Worm (Caenorhabditis elegans) whole organism, late embryonic: ENCODE measurements around the gene rpl-33.

Experiments
- ama-1 ChIP-seq: fragments of 150-350 bp; optimal IDR thresholded peaks from 2 replicates; lab custom pipeline; 2014
- ceh-24 ChIP-seq: sonication (generic microtip); optimal IDR thresholded peaks from 2 replicates; lab custom pipeline; 2016; ENCODE audit warnings: mild to moderate bottlenecking, missing genetic modification characterization, missing compliant biosample characterization
- ceh-45 ChIP-seq: fragments of 200-800 bp; sonication (Bioruptor generic); IDR thresholded peaks from 2 replicates; pipeline ENCODE4 v1.3.6; 2022; ENCODE audit warnings: missing genetic modification reagents, missing genetic modification characterization, missing compliant biosample characterization
- hlh-13 ChIP-seq: fragments of 200-800 bp; sonication (Bioruptor generic); optimal IDR thresholded peaks from 2 replicates; lab custom pipeline; 2018; ENCODE audit warnings: mild to moderate bottlenecking, missing genetic modification characterization, missing compliant biosample characterization
- hlh-30 ChIP-seq: sonication (generic microtip); optimal IDR thresholded peaks from 2 replicates; lab custom pipeline; 2017; ENCODE audit warnings: antibody characterized with exemption, missing genetic modification characterization, missing compliant biosample characterization; ENCODE audit not compliant: insufficient read depth
- lim-6 ChIP-seq: sonication (generic microtip); optimal IDR thresholded peaks from 2 replicates; lab custom pipeline; 2016; ENCODE audit warnings: missing genetic modification characterization, missing compliant biosample characterization
- lin-11 ChIP-seq: fragments of 200-800 bp; sonication (Bioruptor generic); optimal IDR thresholded peaks from 2 replicates; lab custom pipeline; 2018; ENCODE audit warnings: mild to moderate bottlenecking, missing genetic modification characterization, missing compliant biosample characterization
- mec-3 ChIP-seq: sonication (generic microtip); optimal IDR thresholded peaks from 2 replicates; lab custom pipeline; 2016; ENCODE audit warnings: borderline replicate concordance, missing genetic modification characterization, missing compliant biosample characterization
- nfya-1 ChIP-seq: sonication (generic microtip); optimal IDR thresholded peaks from 2 replicates; lab custom pipeline; 2017; ENCODE audit warnings: missing genetic modification characterization, mild to moderate bottlenecking, missing compliant biosample characterization, antibody characterized with exemption, moderate library complexity
- nhr-11 ChIP-seq: fragments of 150-350 bp; optimal IDR thresholded peaks from 2 replicates; lab custom pipeline; 2014; ENCODE audit warnings: missing biosample characterization, missing genetic modification characterization
- pag-3 ChIP-seq: sonication (generic microtip); optimal IDR thresholded peaks from 2 replicates; lab custom pipeline; 2016; ENCODE audit warnings: missing compliant biosample characterization, missing genetic modification characterization, borderline replicate concordance
- pqm-1 ChIP-seq: sonication (generic microtip); optimal IDR thresholded peaks from 2 replicates; lab custom pipeline; 2016; ENCODE audit warnings: missing genetic modification characterization, missing compliant biosample characterization
- unc-86 ChIP-seq: sonication (generic microtip); optimal IDR thresholded peaks from 2 replicates; lab custom pipeline; 2016; ENCODE audit warnings: missing genetic modification characterization, missing compliant biosample characterization

- TF ChIP-seq pag-3 (tag; lab: Kevin White, UChicago), result no peak
- TF ChIP-seq hlh-30, result no peak
- TF ChIP-seq mec-3 (tag; lab: Kevin White, UChicago), result no peak
- TF ChIP-seq ama-1 (lab: Kevin White, UChicago), result no peak
- no peak for TF ChIP-seq unc-86 (tag; lab: Kevin White, UChicago)
- no peak for TF ChIP-seq lin-11 (tag; lab: Kevin White, UChicago)
- TF ChIP-seq nfya-1 (tag; lab: Kevin White, UChicago), result no peak
- no peak for TF ChIP-seq hlh-13 (GFP tag; lab: Kevin White, UChicago)
- TF ChIP-seq ceh-45, result no peak
- TF ChIP-seq nhr-11, result no peak
- TF ChIP-seq lim-6 (tag; lab: Kevin White, UChicago), result no peak
- no peak for TF ChIP-seq pqm-1 (tag; lab: Kevin White, UChicago)
- TF ChIP-seq ceh-24 (tag; lab: Kevin White, UChicago), result no peak
Measured at ce11 chrII:7060202-7060601, 45.2 kb upstream of the rpl-33 start.
